Fruit fly (Drosophila melanogaster): Measurements from ENCODE around the gene GILT1.
A peak's percentile ranks its signal among the peaks of the same experiment; 100 is the strongest.

The GILT1 gene

DNA sequence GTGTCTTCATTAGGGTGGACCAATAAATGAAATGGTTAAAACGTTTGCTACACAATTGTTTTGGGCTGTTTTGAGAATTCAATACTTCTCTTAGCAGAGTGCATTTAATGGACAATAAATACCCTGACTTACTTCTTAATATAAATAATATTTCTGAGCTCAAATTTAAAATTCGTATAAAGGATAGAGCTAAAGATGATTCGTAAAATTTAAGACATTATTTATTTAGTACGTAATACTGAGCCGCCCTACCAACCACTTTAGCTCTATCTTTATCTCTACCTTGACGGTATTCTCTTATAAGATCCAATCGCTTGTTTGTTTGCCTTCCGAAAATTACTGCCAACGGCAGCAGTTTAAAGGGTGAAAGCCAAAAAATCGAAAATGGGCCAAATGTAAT lies 32.0 kb upstream of the GILT1 start (continued):
- TF ChIP-seq usp (GFP tag; optimal IDR thresholded peaks at IDR 0.05) (no peak), bcd (GFP tag; optimal IDR thresholded peaks at IDR 0.05) (peak; percentile 56)

DNA sequence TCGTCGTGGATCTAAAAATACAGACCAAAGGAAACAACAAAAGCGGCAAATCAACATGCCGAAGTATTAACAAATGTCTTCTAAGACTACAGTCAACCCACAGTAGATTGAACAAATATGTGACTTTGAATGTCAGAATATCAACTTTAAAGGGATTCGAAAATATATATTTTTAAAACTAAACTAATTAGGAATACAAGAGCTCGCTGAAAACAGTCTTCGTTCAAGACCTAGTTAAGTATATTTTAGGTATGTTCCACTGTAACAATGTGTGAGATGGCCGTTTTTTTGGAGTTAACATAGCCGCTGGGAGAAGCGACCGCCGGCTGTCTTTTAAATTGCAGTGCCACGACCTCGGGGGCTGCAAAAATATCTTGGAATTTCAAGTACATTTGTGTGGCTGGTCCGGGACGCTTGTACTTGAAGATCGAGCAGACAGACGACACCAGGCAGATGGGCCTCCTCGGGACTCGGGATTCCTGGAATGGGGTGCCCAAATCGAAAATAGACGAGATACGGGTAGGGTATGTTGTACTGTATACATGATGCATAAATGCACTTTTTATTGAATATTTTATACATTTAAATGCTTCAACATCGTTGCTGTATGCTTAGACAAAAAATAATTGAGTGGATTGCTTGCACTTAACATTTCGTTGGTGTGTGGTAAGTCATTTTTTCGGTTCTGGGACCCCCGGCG lies 26.8 kb upstream of the GILT1 start:
- peak; percentile 90 for TF ChIP-seq ci (GFP tag; IDR thresholded peaks at IDR 0.05)
- TF ChIP-seq Six4 (GFP tag; optimal IDR thresholded peaks at IDR 0.05) = peak; percentile 68
- peak; percentile 51 for TF ChIP-seq CG2120 (GFP tag; optimal IDR thresholded peaks at IDR 0.05)
- TF ChIP-seq seq (GFP tag; IDR thresholded peaks at IDR 0.05) = peak; percentile 32; the same call in 1 of the 2 replicates
- TF ChIP-seq CG9215 (GFP tag; IDR thresholded peaks at IDR 0.05) = no peak
- TF ChIP-seq ssp (GFP tag; IDR thresholded peaks at IDR 0.05) = 0 out of 2 replicates have a peak, but pooled peaks have one; percentile 43
- TF ChIP-seq Hsf (GFP tag; optimal IDR thresholded peaks at IDR 0.05) = peak; percentile 65
- TF ChIP-seq ac (GFP tag; optimal IDR thresholded peaks at IDR 0.05) = peak; percentile 47
- peak; percentile 53 for TF ChIP-seq Fer3 (tag; optimal IDR thresholded peaks at IDR 0.05)
- no peak for TF ChIP-seq zen2 (GFP tag; IDR thresholded peaks at IDR 0.05; ENCODE audit: partially characterized antibody)
- TF ChIP-seq lov (optimal IDR thresholded peaks at IDR 0.05) = no peak
- peak; percentile 74; the same call in 1 of the 3 replicates for TF ChIP-seq lov (GFP tag; IDR thresholded peaks at IDR 0.05)
- TF ChIP-seq CG6854 (GFP tag; optimal IDR thresholded peaks at IDR 0.05) = no peak
- peak; percentile 55 for TF ChIP-seq CG16815 (GFP tag; optimal IDR thresholded peaks at IDR 0.05)
- no peak for TF ChIP-seq kni (GFP tag; optimal IDR thresholded peaks at IDR 0.05)
- peak; percentile 95 for TF ChIP-seq sens (GFP tag)
- peak; percentile 46; the same call in 1 of the 2 replicates for TF ChIP-seq Nf-YA (GFP tag; IDR thresholded peaks at IDR 0.05)
- peak; percentile 67 for TF ChIP-seq tgo (GFP tag; IDR thresholded peaks at IDR 0.05)
- no peak for TF ChIP-seq Usf (GFP tag; optimal IDR thresholded peaks at IDR 0.05)
- peak; percentile 74 for TF ChIP-seq CG14441 (GFP tag; IDR thresholded peaks at IDR 0.05)
- TF ChIP-seq p53 (GFP tag; optimal IDR thresholded peaks at IDR 0.05) = no peak
- TF ChIP-seq CG17829 (tag; optimal IDR thresholded peaks at IDR 0.05) = peak; percentile 79
- peak; percentile 17 for TF ChIP-seq fd102C (GFP tag; optimal IDR thresholded peaks at IDR 0.05)
- no peak for TF ChIP-seq CG7745 (tag; optimal IDR thresholded peaks at IDR 0.05)
- no peak for TF ChIP-seq gt (GFP tag; IDR thresholded peaks at IDR 0.05)
- TF ChIP-seq CrebB (tag; optimal IDR thresholded peaks at IDR 0.05) = no peak
- TF ChIP-seq croc (GFP tag; conservative IDR thresholded peaks at IDR 0.05) = peak; percentile 49
- no peak for TF ChIP-seq CG9876 (GFP tag; optimal IDR thresholded peaks at IDR 0.05)
- TF ChIP-seq CG31388 (GFP tag; optimal IDR thresholded peaks at IDR 0.05) = no peak
- peak; percentile 71 for TF ChIP-seq CG17328 (GFP tag; IDR thresholded peaks at IDR 0.05)
- TF ChIP-seq lola (GFP tag; optimal IDR thresholded peaks at IDR 0.05) = peak in 1 of 3 experiments; percentile 61
- peak; percentile 74 for TF ChIP-seq stc (GFP tag; IDR thresholded peaks at IDR 0.05)
- peak; percentile 81 for TF ChIP-seq CG10979 (tag; optimal IDR thresholded peaks at IDR 0.05)
- no peak for TF ChIP-seq tna (GFP tag; IDR thresholded peaks at IDR 0.05; ENCODE audit: partially characterized antibody)
- peak; percentile 80 for TF ChIP-seq dmrt99B (tag; optimal IDR thresholded peaks at IDR 0.05)
- TF ChIP-seq ash1 (GFP tag; optimal IDR thresholded peaks at IDR 0.05) = no peak
- TF ChIP-seq Asciz (GFP tag; optimal IDR thresholded peaks at IDR 0.05) = peak; percentile 57
- TF ChIP-seq CG11093 (GFP tag; IDR thresholded peaks at IDR 0.05) = 0 out of 3 replicates have a peak, but pooled peaks have one; percentile 21
- TF ChIP-seq jing (GFP tag; optimal IDR thresholded peaks at IDR 0.05) = peak; percentile 33
- no peak for TF ChIP-seq crp (GFP tag; optimal IDR thresholded peaks at IDR 0.05)
- TF ChIP-seq gce (GFP tag; IDR thresholded peaks at IDR 0.05) = peak; percentile 37; the same call in 1 of the 3 replicates
- TF ChIP-seq CkIIα-i1 (GFP tag; IDR thresholded peaks at IDR 0.05) = no peak
- peak; percentile 38 for TF ChIP-seq CG1529 (GFP tag; optimal IDR thresholded peaks at IDR 0.05)
- peak; percentile 83 for TF ChIP-seq Xrp1 (GFP tag; IDR thresholded peaks at IDR 0.05)
- peak; percentile 49 for TF ChIP-seq CG9609 (GFP tag; optimal IDR thresholded peaks at IDR 0.05)
- TF ChIP-seq Antp (GFP tag; optimal IDR thresholded peaks at IDR 0.05) = peak; percentile 36
